Fruit fly (Drosophila melanogaster) whole organism, embryonic: ENCODE results near the gene Mrm2.

Experiments
- Atf-2 ChIP-seq: fragments of 200-800 bp; sonication (Bioruptor generic); optimal IDR thresholded peaks from 2 replicates; lab custom pipeline; 2016; ENCODE audit warnings: missing biosample characterization, missing genetic modification characterization
- Bteb2 ChIP-seq: fragments of 200-800 bp; sonication (Bioruptor generic); optimal IDR thresholded peaks from 2 replicates; lab custom pipeline; 2016; ENCODE audit warnings: missing biosample characterization, missing genetic modification characterization
- CG12071 ChIP-seq: fragments of 200-800 bp; sonication (Bioruptor generic); optimal IDR thresholded peaks from 3 replicates; lab custom pipeline; 2018; ENCODE audit warnings: missing biosample characterization, mild to moderate bottlenecking, missing genetic modification characterization
- CG12744 ChIP-seq: fragments of 200-800 bp; sonication (Bioruptor generic); optimal IDR thresholded peaks from 2 replicates; lab custom pipeline; 2016; ENCODE audit warnings: missing biosample characterization, missing genetic modification characterization
- CG14441 ChIP-seq: fragments of 200-800 bp; sonication (Bioruptor generic); IDR thresholded peaks from 2 replicates; pipeline ENCODE4 v1.3.6; 2022; ENCODE audit warnings: missing biosample characterization, missing genetic modification characterization
- CG15479 ChIP-seq: fragments of 200-800 bp; sonication (Bioruptor generic); optimal IDR thresholded peaks from 3 replicates; lab custom pipeline; 2019; ENCODE audit warnings: missing biosample characterization, mild to moderate bottlenecking, missing genetic modification characterization, moderate library complexity
- CG17328 ChIP-seq: fragments of 200-800 bp; sonication (Bioruptor generic); IDR thresholded peaks from 2 replicates; pipeline ENCODE4 v1.3.6; 2022; ENCODE audit warnings: missing biosample characterization, missing genetic modification characterization
- CG18619 ChIP-seq: fragments of 200-800 bp; sonication (Bioruptor generic); optimal IDR thresholded peaks from 3 replicates; lab custom pipeline; 2017; ENCODE audit warnings: missing biosample characterization, mild to moderate bottlenecking, missing genetic modification characterization
- CG2889 ChIP-seq: fragments of 200-800 bp; sonication (Bioruptor generic); IDR thresholded peaks from 3 replicates; pipeline ENCODE4 v1.3.6; 2022; ENCODE audit warnings: missing biosample characterization, missing genetic modification characterization
- CG3281 ChIP-seq: fragments of 200-800 bp; sonication (Bioruptor generic); optimal IDR thresholded peaks from 3 replicates; lab custom pipeline; 2017; ENCODE audit warnings: missing biosample characterization, mild to moderate bottlenecking, missing genetic modification characterization
- CG7357 ChIP-seq: fragments of 200-800 bp; sonication (Bioruptor generic); IDR thresholded peaks from 3 replicates; pipeline ENCODE4 v1.3.6; 2022; ENCODE audit warnings: missing biosample characterization, missing genetic modification characterization
- CG8478 ChIP-seq: fragments of >200 bp; optimal IDR thresholded peaks from 2 replicates; lab custom pipeline; 2018
- CG9215 ChIP-seq: fragments of 200-800 bp; sonication (Bioruptor generic); IDR thresholded peaks from 2 replicates; pipeline ENCODE4 v1.3.6; 2022; ENCODE audit warnings: missing biosample characterization, missing genetic modification characterization
- CG9437 ChIP-seq: fragments of 200-800 bp; sonication (Bioruptor generic); optimal IDR thresholded peaks from 2 replicates; lab custom pipeline; 2018; ENCODE audit warnings: missing biosample characterization, mild to moderate bottlenecking, missing genetic modification characterization
- CTCF ChIP-seq: fragments of 200-800 bp; sonication (Bioruptor generic); optimal IDR thresholded peaks from 2 replicates; lab custom pipeline; 2017; ENCODE audit warnings: missing biosample characterization, mild to moderate bottlenecking, missing genetic modification characterization, moderate library complexity
- Camta ChIP-seq: fragments of 200-800 bp; sonication (Bioruptor generic); optimal IDR thresholded peaks from 2 replicates; lab custom pipeline; 2016; ENCODE audit warnings: missing biosample characterization, missing genetic modification characterization
- Doc2 ChIP-seq: fragments of 200-800 bp; sonication (Bioruptor generic); IDR thresholded peaks from 2 replicates; pipeline ENCODE4 v1.3.6; 2022; ENCODE audit warnings: missing biosample characterization, missing genetic modification characterization
- GATAe ChIP-seq: fragments of 200-800 bp; sonication (Bioruptor generic); conservative IDR thresholded peaks from 2 replicates; pipeline ENCODE4 v1.3.6; 2022; ENCODE audit warnings: missing biosample characterization, missing genetic modification characterization
- Hey ChIP-seq: fragments of 200-800 bp; sonication (Bioruptor generic); optimal IDR thresholded peaks from 3 replicates; lab custom pipeline; 2018; ENCODE audit warnings: missing biosample characterization, mild to moderate bottlenecking, missing genetic modification characterization
- HmgZ ChIP-seq: fragments of 200-800 bp; sonication (Bioruptor generic); optimal IDR thresholded peaks from 2 replicates; lab custom pipeline; 2018; ENCODE audit warnings: missing biosample characterization, mild to moderate bottlenecking, missing genetic modification characterization
- Hr51 ChIP-seq, 2 experiments: fragments of 200-800 bp; sonication (Bioruptor generic); optimal IDR thresholded peaks; 2 replicates in 1 of 2; 3 replicates in 1 of 2; lab custom pipeline; 2016 to 2018; ENCODE audit warnings: missing biosample characterization in 2 of 2, missing genetic modification characterization in 2 of 2, mild to moderate bottlenecking in 1 of 2, moderate library complexity in 1 of 2
- Jarid2 ChIP-seq: fragments of 200-800 bp; sonication (Bioruptor generic); optimal IDR thresholded peaks from 3 replicates; lab custom pipeline; 2017; ENCODE audit warnings: mild to moderate bottlenecking, missing biosample characterization, missing genetic modification reagents, missing genetic modification characterization
- Med ChIP-seq: fragments of 200-800 bp; sonication (Bioruptor generic); peaks from one replicate; lab custom pipeline; 2016; ENCODE audit warnings: missing biosample characterization, missing genetic modification characterization, mild to moderate bottlenecking, inconsistent platforms, moderate library complexity
- Mes4 ChIP-seq: fragments of 200-800 bp; sonication (Bioruptor generic); optimal IDR thresholded peaks from 2 replicates; lab custom pipeline; 2016; ENCODE audit warnings: missing biosample characterization, missing genetic modification characterization
- Nf-YB ChIP-seq: fragments of 200-800 bp; sonication (Bioruptor generic); optimal IDR thresholded peaks from 3 replicates; lab custom pipeline; 2019; ENCODE audit warnings: missing biosample characterization, mild to moderate bottlenecking, missing genetic modification characterization, moderate library complexity
- Poxn ChIP-seq: fragments of 200-800 bp; sonication (Bioruptor generic); IDR thresholded peaks from 2 replicates; pipeline ENCODE4 v1.3.6; 2022; ENCODE audit warnings: missing biosample characterization, missing genetic modification characterization
- Rx ChIP-seq: fragments of 200-800 bp; sonication (Bioruptor generic); IDR thresholded peaks from 2 replicates; pipeline ENCODE4 v1.3.6; 2022; ENCODE audit warnings: missing biosample characterization, missing genetic modification characterization
- Side ChIP-seq: fragments of 200-800 bp; sonication (Bioruptor generic); optimal IDR thresholded peaks from 2 replicates; lab custom pipeline; 2016; ENCODE audit warnings: missing biosample characterization, missing genetic modification characterization
- Spps ChIP-seq: fragments of 200-800 bp; sonication (Bioruptor generic); optimal IDR thresholded peaks from 2 replicates; lab custom pipeline; 2018; ENCODE audit warnings: missing biosample characterization, mild to moderate bottlenecking, missing genetic modification characterization
- Stat92E ChIP-seq, 3 experiments: fragments of >200 bp in 2 of 3; fragments of 200-800 bp in 1 of 3; sonication (Bioruptor generic) in 1 of 3; optimal IDR thresholded peaks; 2 replicates each; lab custom pipeline; 2017 to 2019; ENCODE audit warnings: missing biosample characterization in 3 of 3, missing genetic modification characterization in 3 of 3, mild to moderate bottlenecking in 1 of 3, moderate library complexity in 1 of 3
- abd-A ChIP-seq: fragments of 200-800 bp; sonication (Bioruptor generic); optimal IDR thresholded peaks from 3 replicates; lab custom pipeline; 2019; ENCODE audit warnings: missing biosample characterization, mild to moderate bottlenecking, missing genetic modification characterization, moderate library complexity
- cad ChIP-seq: fragments of >200 bp; optimal IDR thresholded peaks from 2 replicates; lab custom pipeline; 2017; ENCODE audit warnings: missing biosample characterization, missing genetic modification characterization
- chn ChIP-seq: fragments of 200-800 bp; sonication (Bioruptor generic); optimal IDR thresholded peaks from 2 replicates; lab custom pipeline; 2016; ENCODE audit warnings: missing biosample characterization, missing genetic modification characterization
- crp ChIP-seq, 2 experiments: fragments of 200-800 bp; sonication (Bioruptor generic); optimal IDR thresholded peaks; 2 replicates in 1 of 2; 3 replicates in 1 of 2; lab custom pipeline; 2017; ENCODE audit warnings: missing biosample characterization in 2 of 2, missing genetic modification characterization in 2 of 2, mild to moderate bottlenecking in 1 of 2, moderate library complexity in 1 of 2
- en ChIP-seq: fragments of 200-800 bp; sonication (Bioruptor generic); optimal IDR thresholded peaks from 2 replicates; lab custom pipeline; 2016; ENCODE audit warnings: missing biosample characterization, missing genetic modification characterization
- ewg ChIP-seq: fragments of 200-800 bp; sonication (Bioruptor generic); optimal IDR thresholded peaks from 3 replicates; lab custom pipeline; 2017; ENCODE audit warnings: mild to moderate bottlenecking, missing biosample characterization, missing genetic modification reagents, missing genetic modification characterization
- inv ChIP-seq: fragments of 200-800 bp; sonication (Bioruptor generic); IDR thresholded peaks from 2 replicates; pipeline ENCODE4 v1.3.6; 2022; ENCODE audit warnings: missing biosample characterization, missing genetic modification characterization; ENCODE audit not compliant: partially characterized antibody
- kah ChIP-seq: fragments of 200-800 bp; sonication (Bioruptor generic); optimal IDR thresholded peaks from 2 replicates; lab custom pipeline; 2018; ENCODE audit warnings: missing biosample characterization, mild to moderate bottlenecking, missing genetic modification characterization
- ken ChIP-seq: fragments of 200-800 bp; sonication (Bioruptor generic); IDR thresholded peaks from 3 replicates; pipeline ENCODE4 v1.3.6; 2022; ENCODE audit warnings: missing biosample characterization, missing genetic modification characterization
- knrl ChIP-seq: fragments of 200-800 bp; sonication (Bioruptor generic); IDR thresholded peaks from 3 replicates; pipeline ENCODE4 v1.3.6; 2022; ENCODE audit warnings: missing biosample characterization, missing genetic modification characterization; ENCODE audit not compliant: partially characterized antibody
- peb ChIP-seq: fragments of 200-800 bp; sonication (Bioruptor generic); IDR thresholded peaks from 2 replicates; pipeline ENCODE4 v1.3.6; 2022; ENCODE audit warnings: missing biosample characterization, missing genetic modification characterization
- pros ChIP-seq: fragments of 200-800 bp; sonication (Bioruptor generic); optimal IDR thresholded peaks from 3 replicates; lab custom pipeline; 2019; ENCODE audit warnings: missing biosample characterization, mild to moderate bottlenecking, missing genetic modification characterization, moderate library complexity
- pum ChIP-seq: fragments of 200-800 bp; sonication (Bioruptor generic); optimal IDR thresholded peaks from 2 replicates; lab custom pipeline; 2016; ENCODE audit warnings: missing biosample characterization, missing genetic modification characterization
- scrt ChIP-seq: fragments of 200-800 bp; sonication (Bioruptor generic); optimal IDR thresholded peaks from 2 replicates; lab custom pipeline; 2018; ENCODE audit warnings: missing biosample characterization, mild to moderate bottlenecking, missing genetic modification characterization, moderate library complexity
- shn ChIP-seq: fragments of 200-800 bp; sonication (Bioruptor generic); optimal IDR thresholded peaks from 3 replicates; lab custom pipeline; 2016; ENCODE audit warnings: missing biosample characterization, missing genetic modification characterization
- sob ChIP-seq: fragments of 200-800 bp; sonication (Bioruptor generic); IDR thresholded peaks from 2 replicates; pipeline ENCODE4 v1.3.6; 2022; ENCODE audit warnings: missing biosample characterization, missing genetic modification characterization
- tap ChIP-seq: fragments of 200-800 bp; optimal IDR thresholded peaks from 3 replicates; lab custom pipeline; 2019; ENCODE audit warnings: missing biosample characterization, mild to moderate bottlenecking, missing genetic modification characterization, moderate library complexity
- trem ChIP-seq: fragments of 200-800 bp; optimal IDR thresholded peaks from 3 replicates; lab custom pipeline; 2019; ENCODE audit warnings: missing biosample characterization, mild to moderate bottlenecking, missing genetic modification characterization, moderate library complexity
- unc-4 ChIP-seq: fragments of 200-800 bp; sonication (Bioruptor generic); IDR thresholded peaks from 2 replicates; pipeline ENCODE4 v1.3.6; 2022; ENCODE audit warnings: missing biosample characterization, missing genetic modification characterization; ENCODE audit not compliant: partially characterized antibody

Mrm2 gene

DNA sequence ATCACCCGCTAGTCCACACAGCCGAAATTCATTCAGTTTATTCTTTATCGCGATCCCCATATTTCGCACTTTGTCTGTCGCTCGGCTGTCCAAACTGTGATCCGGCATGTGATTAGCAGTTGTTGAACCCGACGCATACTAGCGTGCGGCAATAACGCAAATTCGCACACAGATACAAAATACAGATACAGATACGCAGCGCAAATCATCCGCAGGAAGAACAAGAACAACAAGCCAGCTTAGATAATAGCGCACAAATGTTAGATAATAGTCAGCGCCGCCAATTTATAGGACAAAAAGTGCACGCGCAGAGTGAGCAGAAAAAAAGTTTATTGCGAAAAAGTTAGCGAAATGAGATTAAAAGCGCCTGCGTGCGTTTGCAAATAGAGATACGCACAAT is 26.4 kb upstream of the Mrm2 start:
- TF ChIP-seq Stat92E (GFP tag; optimal IDR thresholded peaks at IDR 0.05; lab: Kevin White, UChicago) (no peak), CG15479 (peak; percentile 85), Med (GFP tag; lab: Kevin White, UChicago) (peak; percentile 12)

DNA sequence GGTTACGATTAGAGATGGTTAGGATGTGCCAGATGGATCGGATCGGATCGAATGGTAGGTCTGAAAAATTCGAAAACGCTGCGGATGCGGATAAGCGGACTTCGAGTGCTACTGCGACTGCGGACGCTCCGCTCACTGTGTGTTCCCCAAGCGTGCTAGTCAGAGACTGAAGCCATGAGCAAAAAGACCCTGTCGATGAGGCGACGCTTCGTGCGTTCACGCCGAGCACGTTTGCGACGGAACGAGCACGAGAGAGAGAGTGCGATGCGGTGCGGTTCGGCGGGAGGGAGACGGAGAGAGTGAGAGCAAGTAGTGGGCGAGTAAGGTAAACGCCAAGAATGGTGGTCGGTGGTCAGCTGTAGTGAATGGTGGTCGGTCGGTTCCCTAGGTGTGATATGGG is 24.7 kb upstream of the Mrm2 start, which contains the start of gene bnl:
TSS of gene bnl (minus strand) at position 131 of the 400 bp plus-strand sequence.
- TF ChIP-seq kah (GFP tag; lab: Kevin White, UChicago) (peak; percentile 77), Poxn (GFP tag; lab: Robert Waterston, UW) (no peak), CG3281 (GFP tag; lab: Kevin White, UChicago) (peak; percentile 64), GATAe (GFP tag; lab: Robert Waterston, UW) (peak; percentile 22; the same call in 1 of the 2 replicates), inv (GFP tag; lab: Robert Waterston, UW) (peak; percentile 8; the same call in 1 of the 2 replicates), Hr51 (GFP tag; optimal IDR thresholded peaks at IDR 0.05; lab: Kevin White, UChicago) (peak in 1 of 2 experiments; percentile 11), Mes4 (peak; percentile 6), Camta (GFP tag; lab: Kevin White, UChicago) (no peak), pum (GFP tag; lab: Kevin White, UChicago) (no peak), trem (tag; lab: Kevin White, UChicago) (peak; percentile 41), CG9215 (GFP tag; lab: Robert Waterston, UW) (no peak), shn (GFP tag; lab: Kevin White, UChicago) (peak; percentile 40), CG14441 (peak; percentile 27; the same call in 1 of the 2 replicates), Side (peak; percentile 56), CG18619 (no peak), CG2889 (GFP tag; lab: Robert Waterston, UW) (no peak), chn (GFP tag; lab: Kevin White, UChicago) (peak; percentile 35), CG7357 (GFP tag; lab: Robert Waterston, UW) (0 out of 3 replicates have a peak, but pooled peaks have one; percentile 20), Bteb2 (no peak), CG8478 (lab: Kevin White, UChicago) (peak; percentile 93), peb (peak; percentile 37; the same call in 1 of the 2 replicates), Nf-YB (GFP tag; lab: Kevin White, UChicago) (peak; percentile 73), pros (GFP tag; lab: Kevin White, UChicago) (peak; percentile 49), crp (GFP tag; optimal IDR thresholded peaks at IDR 0.05; lab: Kevin White, UChicago) (peak in 1 of 2 experiments; percentile 60), Spps (tag; lab: Kevin White, UChicago) (no peak), ewg (GFP tag; lab: Kevin White, UChicago) (peak; percentile 11), HmgZ (peak; percentile 71), tap (tag; lab: Kevin White, UChicago) (peak; percentile 43), CG17328 (GFP tag; lab: Robert Waterston, UW) (peak; percentile 61), Rx (GFP tag; lab: Robert Waterston, UW) (no peak), Doc2 (GFP tag; lab: Robert Waterston, UW) (no peak), Jarid2 (peak; percentile 99), CTCF (GFP tag; lab: Kevin White, UChicago) (no peak), CG9437 (GFP tag; lab: Kevin White, UChicago) (no peak), Med (GFP tag; lab: Kevin White, UChicago) (peak; percentile 94), scrt (GFP tag; lab: Kevin White, UChicago) (no peak), CG12744 (GFP tag; lab: Kevin White, UChicago) (peak; percentile 61), sob (peak; percentile 72; the same call in 1 of the 2 replicates), unc-4 (no peak), knrl (GFP tag; lab: Robert Waterston, UW) (peak; percentile 38), ken (GFP tag; lab: Robert Waterston, UW) (peak; percentile 40; the same call in 1 of the 3 replicates), Hey (peak; percentile 31), Stat92E (GFP tag; optimal IDR thresholded peaks at IDR 0.05; lab: Kevin White, UChicago) (peak in 1 of 3 experiments; percentile 58), cad (GFP tag; lab: Kevin White, UChicago) (no peak), abd-A (peak; percentile 57), CG12071 (GFP tag; lab: Kevin White, UChicago) (peak; percentile 71), en (GFP tag; lab: Kevin White, UChicago) (no peak), Atf-2 (GFP tag; lab: Kevin White, UChicago) (peak; percentile 31)
